Worm (Caenorhabditis elegans): ENCODE measurements around the gene F41G4.7.

- TF ChIP-seq ama-1 (optimal IDR thresholded peaks at IDR 0.05) (no peak), pax-3 (tag; optimal IDR thresholded peaks at IDR 0.05) (no peak), elt-3 (tag; optimal IDR thresholded peaks at IDR 0.05) (no peak), hpl-2 (GFP tag; optimal IDR thresholded peaks at IDR 0.05) (no peak), jun-1 (tag; optimal IDR thresholded peaks at IDR 0.05) (no peak), rnt-1 (tag; optimal IDR thresholded peaks at IDR 0.05) (no peak), nhr-11 (tag; optimal IDR thresholded peaks at IDR 0.05) (no peak), unc-62 (GFP tag; optimal IDR thresholded peaks at IDR 0.05) (no peak), efl-1 (optimal IDR thresholded peaks at IDR 0.05) (no peak), efl-1 (GFP tag; optimal IDR thresholded peaks at IDR 0.05 in 1 of 2) (no peak), skn-1 (tag; optimal IDR thresholded peaks at IDR 0.05) (no peak), nhr-85 (tag) (no peak), blmp-1 (tag; optimal IDR thresholded peaks at IDR 0.05) (no peak), mab-9 (GFP tag; IDR thresholded peaks at IDR 0.05) (no peak)
Observed at ce11 chrX:16880426-16880825, 44.2 kb upstream of the F41G4.7 start, which contains the start of gene acs-9.
